Worm (Caenorhabditis elegans) whole organism, mixed stage, embryonic: Measurements from ENCODE around the gene F18E3.13.

ENCODE experiments used
- bed-3 ChIP-seq: fragments of 200-800 bp; sonication (Bioruptor generic); optimal IDR thresholded peaks from 3 replicates; lab custom pipeline; 2018; ENCODE audit warnings: mild to moderate bottlenecking, missing genetic modification characterization, moderate library complexity, missing compliant biosample characterization
- ceh-83 ChIP-seq: fragments of 200-800 bp; sonication (Bioruptor generic); optimal IDR thresholded peaks from 2 replicates; lab custom pipeline; 2018; ENCODE audit warnings: mild to moderate bottlenecking, missing genetic modification characterization, missing compliant biosample characterization
- ces-1 ChIP-seq: fragments of 150-350 bp; optimal IDR thresholded peaks from 2 replicates; lab custom pipeline; 2014; ENCODE audit warnings: missing biosample characterization, missing genetic modification reagents, missing genetic modification characterization
- cnd-1 ChIP-seq: fragments of 200-800 bp; sonication (Bioruptor generic); optimal IDR thresholded peaks from 2 replicates; lab custom pipeline; 2018; ENCODE audit warnings: mild to moderate bottlenecking, missing genetic modification characterization, missing compliant biosample characterization
- lin-32 ChIP-seq: fragments of 200-800 bp; sonication (Bioruptor generic); optimal IDR thresholded peaks from 2 replicates; lab custom pipeline; 2018; ENCODE audit warnings: mild to moderate bottlenecking, missing genetic modification characterization, missing compliant biosample characterization
- lsy-2 ChIP-seq: fragments of 150-350 bp; optimal IDR thresholded peaks from 2 replicates; lab custom pipeline; 2014; ENCODE audit warnings: missing biosample characterization, missing genetic modification characterization
- nhr-237 ChIP-seq: fragments of 150-350 bp; optimal IDR thresholded peaks from 2 replicates; lab custom pipeline; 2014; ENCODE audit warnings: missing biosample characterization, missing genetic modification characterization
- ztf-11 ChIP-seq: fragments of 150-350 bp; optimal IDR thresholded peaks from 2 replicates; lab custom pipeline; 2014; ENCODE audit warnings: missing biosample characterization, missing genetic modification characterization

- TF ChIP-seq nhr-237 (tag; lab: Kevin White, UChicago) (no peak), ztf-11 (tag; lab: Kevin White, UChicago) (no peak), ceh-83 (GFP tag; lab: Kevin White, UChicago) (no peak), cnd-1 (no peak), bed-3 (GFP tag; lab: Kevin White, UChicago) (no peak), ces-1 (GFP tag; lab: Kevin White, UChicago) (no peak), lin-32 (GFP tag; lab: Kevin White, UChicago) (no peak), lsy-2 (tag; lab: Kevin White, UChicago) (no peak)
These were observed 20.5 kb downstream of the F18E3.13 start for ce11 chrV:7436509-7436908.
